Worm (Caenorhabditis elegans) whole organism, mixed stage, embryonic: ENCODE results near the gene gst-44.

Experiments
- bed-3 ChIP-seq: fragments of 200-800 bp; sonication (Bioruptor generic); optimal IDR thresholded peaks from 3 replicates; lab custom pipeline; 2018; ENCODE audit warnings: mild to moderate bottlenecking, missing genetic modification characterization, moderate library complexity, missing compliant biosample characterization
- blmp-1 ChIP-seq: fragments of 150-350 bp; optimal IDR thresholded peaks from 2 replicates; lab custom pipeline; 2014; ENCODE audit warnings: missing biosample characterization, missing genetic modification characterization
- ceh-39 ChIP-seq: fragments of 150-350 bp; optimal IDR thresholded peaks from 2 replicates; lab custom pipeline; 2014; ENCODE audit warnings: missing biosample characterization, missing genetic modification characterization
- ceh-43 ChIP-seq: fragments of 200-800 bp; sonication (Bioruptor generic); optimal IDR thresholded peaks from 2 replicates; lab custom pipeline; 2018; ENCODE audit warnings: mild to moderate bottlenecking, missing genetic modification characterization, moderate library complexity, missing compliant biosample characterization
- ceh-83 ChIP-seq: fragments of 200-800 bp; sonication (Bioruptor generic); optimal IDR thresholded peaks from 2 replicates; lab custom pipeline; 2018; ENCODE audit warnings: mild to moderate bottlenecking, missing genetic modification characterization, missing compliant biosample characterization
- ces-1 ChIP-seq: fragments of 150-350 bp; optimal IDR thresholded peaks from 2 replicates; lab custom pipeline; 2014; ENCODE audit warnings: missing biosample characterization, missing genetic modification reagents, missing genetic modification characterization
- cnd-1 ChIP-seq: fragments of 200-800 bp; sonication (Bioruptor generic); optimal IDR thresholded peaks from 2 replicates; lab custom pipeline; 2018; ENCODE audit warnings: mild to moderate bottlenecking, missing genetic modification characterization, missing compliant biosample characterization
- drap-1 ChIP-seq: fragments of 200-800 bp; sonication (Bioruptor generic); optimal IDR thresholded peaks from 3 replicates; lab custom pipeline; 2018; ENCODE audit warnings: mild to moderate bottlenecking, missing genetic modification characterization, missing compliant biosample characterization
- elt-1 ChIP-seq: sonication (generic microtip); optimal IDR thresholded peaks from 2 replicates; lab custom pipeline; 2017; ENCODE audit warnings: missing genetic modification characterization, mild to moderate bottlenecking, missing compliant biosample characterization, antibody characterized with exemption, moderate library complexity, borderline replicate concordance; ENCODE audit not compliant: insufficient read depth
- elt-3 ChIP-seq: fragments of 150-350 bp; optimal IDR thresholded peaks from 2 replicates; lab custom pipeline; 2014; ENCODE audit warnings: missing biosample characterization, missing genetic modification characterization
- flh-1 ChIP-seq: fragments of 200-800 bp; sonication (Bioruptor generic); optimal IDR thresholded peaks from 2 replicates; lab custom pipeline; 2018; ENCODE audit warnings: mild to moderate bottlenecking, missing genetic modification characterization, moderate library complexity, missing compliant biosample characterization
- ham-2 ChIP-seq: fragments of 200-800 bp; sonication (Bioruptor generic); optimal IDR thresholded peaks from 2 replicates; lab custom pipeline; 2018; ENCODE audit warnings: mild to moderate bottlenecking, missing genetic modification characterization, missing compliant biosample characterization
- hlh-1 ChIP-seq: fragments of 150-350 bp; optimal IDR thresholded peaks from 2 replicates; lab custom pipeline; 2014; ENCODE audit warnings: missing biosample characterization, missing genetic modification reagents, missing genetic modification characterization
- lin-13 ChIP-seq: fragments of 150-350 bp; optimal IDR thresholded peaks from 2 replicates; lab custom pipeline; 2014; ENCODE audit warnings: missing biosample characterization, missing genetic modification characterization
- lin-32 ChIP-seq: fragments of 200-800 bp; sonication (Bioruptor generic); optimal IDR thresholded peaks from 2 replicates; lab custom pipeline; 2018; ENCODE audit warnings: mild to moderate bottlenecking, missing genetic modification characterization, missing compliant biosample characterization
- lsy-2 ChIP-seq: fragments of 150-350 bp; optimal IDR thresholded peaks from 2 replicates; lab custom pipeline; 2014; ENCODE audit warnings: missing biosample characterization, missing genetic modification characterization
- mab-5 ChIP-seq: fragments of 150-350 bp; optimal IDR thresholded peaks from 2 replicates; lab custom pipeline; 2014; ENCODE audit warnings: missing biosample characterization, missing genetic modification characterization
- nhr-12 ChIP-seq: fragments of 150-350 bp; optimal IDR thresholded peaks from 2 replicates; lab custom pipeline; 2014; ENCODE audit warnings: missing biosample characterization, missing genetic modification characterization
- nhr-2 ChIP-seq: fragments of 150-350 bp; optimal IDR thresholded peaks from 2 replicates; lab custom pipeline; 2014; ENCODE audit warnings: missing biosample characterization, missing genetic modification characterization
- nhr-237 ChIP-seq: fragments of 150-350 bp; optimal IDR thresholded peaks from 2 replicates; lab custom pipeline; 2014; ENCODE audit warnings: missing biosample characterization, missing genetic modification characterization
- nhr-28 ChIP-seq: fragments of 150-350 bp; optimal IDR thresholded peaks from 2 replicates; lab custom pipeline; 2014; ENCODE audit warnings: missing biosample characterization, missing genetic modification characterization
- nhr-76 ChIP-seq: sonication (generic microtip); optimal IDR thresholded peaks from 2 replicates; lab custom pipeline; 2017; ENCODE audit warnings: missing biosample characterization, missing genetic modification characterization
- sem-2 ChIP-seq: fragments of 200-800 bp; sonication (Bioruptor generic); optimal IDR thresholded peaks from 2 replicates; lab custom pipeline; 2018; ENCODE audit warnings: mild to moderate bottlenecking, missing genetic modification characterization, missing compliant biosample characterization
- snpc-4 ChIP-seq: fragments of 150-350 bp; optimal IDR thresholded peaks from 2 replicates; lab custom pipeline; 2014; ENCODE audit warnings: missing biosample characterization, missing genetic modification characterization
- sptf-1 ChIP-seq: sonication (generic microtip); optimal IDR thresholded peaks from 2 replicates; lab custom pipeline; 2017; ENCODE audit warnings: mild to moderate bottlenecking, missing genetic modification characterization, moderate library complexity, missing compliant biosample characterization
- tbx-8 ChIP-seq: fragments of 200-800 bp; sonication (Bioruptor generic); optimal IDR thresholded peaks from 2 replicates; lab custom pipeline; 2018; ENCODE audit warnings: mild to moderate bottlenecking, missing genetic modification characterization, moderate library complexity, missing compliant biosample characterization
- unc-120 ChIP-seq: sonication (generic microtip); optimal IDR thresholded peaks from 2 replicates; lab custom pipeline; 2017; ENCODE audit warnings: missing genetic modification characterization, missing compliant biosample characterization; ENCODE audit not compliant: poor library complexity, severe bottlenecking
- unc-39 ChIP-seq: fragments of 150-350 bp; optimal IDR thresholded peaks from 2 replicates; lab custom pipeline; 2014; ENCODE audit warnings: missing biosample characterization, missing genetic modification characterization
- unc-62 ChIP-seq: fragments of 150-350 bp; optimal IDR thresholded peaks from 2 replicates; lab custom pipeline; 2014; ENCODE audit warnings: missing biosample characterization, missing genetic modification reagents, missing genetic modification characterization
- zip-8 ChIP-seq: fragments of 150-350 bp; optimal IDR thresholded peaks from 2 replicates; lab custom pipeline; 2014; ENCODE audit warnings: missing biosample characterization, missing genetic modification characterization
- ztf-11 ChIP-seq: fragments of 150-350 bp; optimal IDR thresholded peaks from 2 replicates; lab custom pipeline; 2014; ENCODE audit warnings: missing biosample characterization, missing genetic modification characterization

The gst-44 gene

ce11 chrV:16403974-16404373 lies 13.3 kb downstream of the gst-44 start, which contains the start of gene syp-1:
Gene syp-1 (plus strand): TSS chrV:16404274.
- TF ChIP-seq nhr-28 (no peak), sem-2 (no peak), ham-2 (no peak), ztf-11 (no peak), nhr-237 (tag; lab: Kevin White, UChicago) (no peak), tbx-8 (GFP tag; lab: Kevin White, UChicago) (no peak), lsy-2 (tag; lab: Kevin White, UChicago) (no peak), ces-1 (no peak), ceh-83 (GFP tag; lab: Kevin White, UChicago) (no peak), snpc-4 (tag; lab: Kevin White, UChicago) (no peak)

ce11 chrV:16405366-16405765 lies 14.7 kb downstream of the gst-44 start:
- TF ChIP-seq cnd-1 (tag; lab: Kevin White, UChicago) (no peak), elt-3 (tag; lab: Kevin White, UChicago) (no peak), lsy-2 (tag; lab: Kevin White, UChicago) (no peak), flh-1 (GFP tag; lab: Kevin White, UChicago) (no peak), nhr-2 (no peak), hlh-1 (no peak), mab-5 (tag; lab: Kevin White, UChicago) (no peak), lin-13 (tag; lab: Kevin White, UChicago) (no peak), lin-32 (GFP tag; lab: Kevin White, UChicago) (no peak), ceh-39 (tag; lab: Kevin White, UChicago) (no peak), zip-8 (tag; lab: Kevin White, UChicago) (no peak), elt-1 (tag; lab: Kevin White, UChicago) (no peak), drap-1 (GFP tag; lab: Kevin White, UChicago) (no peak), ham-2 (no peak), ces-1 (no peak), nhr-28 (no peak), unc-62 (GFP tag; lab: Kevin White, UChicago) (no peak)
- TF ChIP-seq, all 35 proteins: peak for 0

ce11 chrV:16406357-16406756 lies 15.7 kb downstream of the gst-44 start:
- TF ChIP-seq hlh-1 (no peak), zip-8 (tag; lab: Kevin White, UChicago) (peak; percentile 57)

ce11 chrV:16407663-16408062 lies 17.0 kb downstream of the gst-44 start, which contains the start of gene F26D2.3:
Gene F26D2.3 (plus strand): TSS chrV:16407963.
- no peak for TF ChIP-seq sptf-1
- TF ChIP-seq nhr-12 (tag; lab: Kevin White, UChicago), result no peak
- no peak for TF ChIP-seq lsy-2 (tag; lab: Kevin White, UChicago)
- no peak for TF ChIP-seq drap-1 (GFP tag; lab: Kevin White, UChicago)
- no peak for TF ChIP-seq unc-120
- no peak for TF ChIP-seq nhr-76 (tag; lab: Kevin White, UChicago)
- no peak for TF ChIP-seq hlh-1
- TF ChIP-seq flh-1 (GFP tag; lab: Kevin White, UChicago), result no peak
- no peak for TF ChIP-seq nhr-2
- TF ChIP-seq cnd-1 (tag; lab: Kevin White, UChicago), result no peak
- TF ChIP-seq blmp-1 (tag; lab: Kevin White, UChicago), result no peak
- no peak for TF ChIP-seq mab-5 (tag; lab: Kevin White, UChicago)
- no peak for TF ChIP-seq bed-3 (GFP tag; lab: Kevin White, UChicago)
- TF ChIP-seq elt-3 (tag; lab: Kevin White, UChicago), result no peak
- TF ChIP-seq ceh-43 (GFP tag; lab: Kevin White, UChicago), result no peak
- no peak for TF ChIP-seq ham-2
- TF ChIP-seq unc-39, result no peak
- TF ChIP-seq elt-1 (tag; lab: Kevin White, UChicago), result no peak
- no peak for TF ChIP-seq ceh-39 (tag; lab: Kevin White, UChicago)

- no peak for TF ChIP-seq ces-1
- no peak for TF ChIP-seq cnd-1 (tag; lab: Kevin White, UChicago)
- TF ChIP-seq nhr-12 (tag; lab: Kevin White, UChicago), result no peak
- TF ChIP-seq nhr-28, result no peak
Measured at ce11 chrV:16410521-16410920, 19.8 kb downstream of the gst-44 start, which contains the start of gene srh-145. Gene srh-145 (plus strand): TSS chrV:16410713.
